Worm (Caenorhabditis elegans): ENCODE measurements around the gene nrps-1.

DNA sequence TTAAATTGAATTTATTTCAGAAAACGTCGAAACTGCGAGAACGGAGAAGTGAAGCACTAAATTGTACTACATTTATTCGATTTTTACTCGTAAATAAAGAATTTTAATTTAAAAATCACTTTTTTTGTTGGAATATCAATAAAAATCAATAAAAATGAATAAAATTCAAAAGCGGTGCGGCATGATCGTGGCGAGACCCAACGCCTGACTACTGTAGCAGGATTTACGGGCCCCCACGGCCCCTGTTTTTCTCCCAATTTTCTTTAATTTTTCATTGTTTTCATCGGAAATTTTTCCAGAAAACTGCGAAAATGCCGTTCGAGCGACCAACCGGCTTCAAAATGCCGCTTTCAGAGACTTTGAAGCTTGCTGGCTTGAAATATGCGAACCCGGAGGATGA, 25.7 kb upstream of the nrps-1 start, which contains the start of gene Y66D12A.19:
- no peak for TF ChIP-seq jun-1 (tag; optimal IDR thresholded peaks at IDR 0.05)
- TF ChIP-seq ztf-11 (tag; optimal IDR thresholded peaks at IDR 0.05) = no peak
- TF ChIP-seq nhr-77 (tag; optimal IDR thresholded peaks at IDR 0.05) = no peak
- TF ChIP-seq ama-1 (optimal IDR thresholded peaks at IDR 0.05) = no peak
- TF ChIP-seq ceh-20 (GFP tag; IDR thresholded peaks at IDR 0.05) = no peak
- no peak for TF ChIP-seq aly-2 (tag; optimal IDR thresholded peaks at IDR 0.05)
- TF ChIP-seq mes-2 (tag; optimal IDR thresholded peaks at IDR 0.05; ENCODE audit: poor library complexity, severe bottlenecking) = no peak
- no peak for TF ChIP-seq mdl-1 (tag; optimal IDR thresholded peaks at IDR 0.05)
- no peak for TF ChIP-seq F49E8.2 (tag; optimal IDR thresholded peaks at IDR 0.05; ENCODE audit: borderline replicate concordance)
- TF ChIP-seq nhr-28 (tag; optimal IDR thresholded peaks at IDR 0.05) = no peak
- TF ChIP-seq fkh-10 (GFP tag; optimal IDR thresholded peaks at IDR 0.05) = no peak
